Worm (Caenorhabditis elegans) whole organism, L3 larva: Measurements from ENCODE around the gene mth-1.

Experiments used
- R02D3.7 ChIP-seq: fragments of 150-350 bp; optimal IDR thresholded peaks from 2 replicates; lab custom pipeline; 2014; ENCODE audit warnings: missing biosample characterization, missing genetic modification characterization
- ZK546.5 ChIP-seq: sonication (generic microtip); optimal IDR thresholded peaks from 2 replicates; lab custom pipeline; 2017; ENCODE audit warnings: missing biosample characterization, missing genetic modification characterization
- ceh-82 ChIP-seq: fragments of 150-350 bp; optimal IDR thresholded peaks from 2 replicates; lab custom pipeline; 2014; ENCODE audit warnings: missing biosample characterization, missing genetic modification characterization
- daf-12 ChIP-seq: fragments of 150-350 bp; optimal IDR thresholded peaks from 2 replicates; lab custom pipeline; 2014; ENCODE audit warnings: missing biosample characterization, missing genetic modification reagents, missing genetic modification characterization
- elt-3 ChIP-seq, 3 experiments: fragments of 150-350 bp in 1 of 3; sonication (generic microtip) in 2 of 3; optimal IDR thresholded peaks; 2 replicates in 2 of 3; 4 replicates in 1 of 3; lab custom pipeline; 2014 to 2017; ENCODE audit warnings: missing biosample characterization in 3 of 3, missing genetic modification characterization in 3 of 3
- fkh-2 ChIP-seq: fragments of 150-350 bp; optimal IDR thresholded peaks from 2 replicates; lab custom pipeline; 2014; ENCODE audit warnings: missing biosample characterization, missing genetic modification reagents, missing genetic modification characterization
- fos-1 ChIP-seq: fragments of 150-350 bp; optimal IDR thresholded peaks from 2 replicates; lab custom pipeline; 2014; ENCODE audit warnings: missing biosample characterization, missing genetic modification characterization
- jun-1 ChIP-seq: fragments of 150-350 bp; optimal IDR thresholded peaks from 2 replicates; lab custom pipeline; 2014; ENCODE audit warnings: missing biosample characterization, missing genetic modification reagents, missing genetic modification characterization
- nfya-1 ChIP-seq: sonication (generic microtip); optimal IDR thresholded peaks from 2 replicates; lab custom pipeline; 2017; ENCODE audit warnings: missing genetic modification characterization, mild to moderate bottlenecking, missing compliant biosample characterization, antibody characterized with exemption, moderate library complexity; ENCODE audit not compliant: insufficient read depth
- pqm-1 ChIP-seq: fragments of 150-350 bp; optimal IDR thresholded peaks from 2 replicates; lab custom pipeline; 2017; ENCODE audit warnings: missing biosample characterization, missing genetic modification characterization, inconsistent platforms

ce11 chrII:4226598-4227096 is 23.1 kb upstream of the mth-1 start, which contains the start of gene C16A11.4:
- TF ChIP-seq elt-3 (tag; optimal IDR thresholded peaks at IDR 0.05; lab: Kevin White, UChicago) (no peak), pqm-1 (no peak), nfya-1 (tag; lab: Kevin White, UChicago) (no peak), fos-1 (tag; lab: Kevin White, UChicago) (no peak), R02D3.7 (tag; lab: Kevin White, UChicago) (no peak), ZK546.5 (tag; lab: Kevin White, UChicago) (no peak), fkh-2 (tag; lab: Kevin White, UChicago) (no peak), jun-1 (tag; lab: Kevin White, UChicago) (no peak), ceh-82 (no peak), daf-12 (tag; lab: Kevin White, UChicago) (no peak)
